Fruit fly (Drosophila melanogaster) whole organism, adult: ENCODE data around the gene CG14354.

Source experiments
- CG11617 ChIP-seq: fragments of 200-800 bp; sonication (Bioruptor generic); optimal IDR thresholded peaks from 2 replicates; lab custom pipeline; 2017; ENCODE audit warnings: mild to moderate bottlenecking, missing biosample characterization, missing genetic modification reagents, missing genetic modification characterization
- CG12768 ChIP-seq: fragments of 200-800 bp; sonication (Bioruptor generic); optimal IDR thresholded peaks from 2 replicates; lab custom pipeline; 2017; ENCODE audit warnings: missing biosample characterization, missing genetic modification characterization, mild to moderate bottlenecking, moderate library complexity, missing genetic modification reagents
- CG14711 ChIP-seq: fragments of 200-800 bp; sonication (Bioruptor generic); optimal IDR thresholded peaks from 2 replicates; lab custom pipeline; 2018; ENCODE audit warnings: missing biosample characterization, mild to moderate bottlenecking, missing genetic modification characterization, moderate library complexity
- CG1620 ChIP-seq: fragments of 200-800 bp; sonication (Bioruptor generic); optimal IDR thresholded peaks from 2 replicates; lab custom pipeline; 2016; ENCODE audit warnings: missing biosample characterization, missing genetic modification characterization
- CG33017 ChIP-seq: fragments of 200-800 bp; sonication (Bioruptor generic); optimal IDR thresholded peaks from 2 replicates; lab custom pipeline; 2018; ENCODE audit warnings: missing biosample characterization, mild to moderate bottlenecking, missing genetic modification characterization, moderate library complexity
- CG5204 ChIP-seq: fragments of 200-800 bp; sonication (Bioruptor generic); optimal IDR thresholded peaks from 2 replicates; lab custom pipeline; 2016; ENCODE audit warnings: missing biosample characterization, missing genetic modification characterization
- CG7045 ChIP-seq: fragments of 200-800 bp; sonication (Bioruptor generic); optimal IDR thresholded peaks from 2 replicates; lab custom pipeline; 2017; ENCODE audit warnings: missing biosample characterization, mild to moderate bottlenecking, missing genetic modification characterization
- CG7101 ChIP-seq: fragments of 200-800 bp; sonication (Bioruptor generic); optimal IDR thresholded peaks from 2 replicates; lab custom pipeline; 2018; ENCODE audit warnings: missing biosample characterization, mild to moderate bottlenecking, missing genetic modification characterization, moderate library complexity
- Clk ChIP-seq: fragments of 200-800 bp; sonication (Bioruptor generic); optimal IDR thresholded peaks from 2 replicates; lab custom pipeline; 2017; ENCODE audit warnings: missing biosample characterization, missing genetic modification characterization
- Crg-1 ChIP-seq: fragments of 200-800 bp; sonication (Bioruptor generic); optimal IDR thresholded peaks from 2 replicates; lab custom pipeline; 2016; ENCODE audit warnings: missing biosample characterization, missing genetic modification characterization
- Hr96 ChIP-seq: fragments of 200-800 bp; sonication (Bioruptor generic); optimal IDR thresholded peaks from 2 replicates; lab custom pipeline; 2016; ENCODE audit warnings: missing biosample characterization, missing genetic modification characterization
- Mnt ChIP-seq: fragments of 200-800 bp; sonication (Bioruptor generic); optimal IDR thresholded peaks from 2 replicates; lab custom pipeline; 2016; ENCODE audit warnings: missing biosample characterization, mild to moderate bottlenecking, missing genetic modification characterization
- bab1 ChIP-seq: fragments of 200-800 bp; sonication (Bioruptor generic); optimal IDR thresholded peaks from 3 replicates; lab custom pipeline; 2019; ENCODE audit warnings: missing biosample characterization, mild to moderate bottlenecking, missing genetic modification characterization, moderate library complexity
- cic ChIP-seq: fragments of 200-800 bp; sonication (Bioruptor generic); optimal IDR thresholded peaks from 2 replicates; lab custom pipeline; 2017; ENCODE audit warnings: missing biosample characterization, mild to moderate bottlenecking, missing genetic modification characterization, moderate library complexity
- cnc ChIP-seq, 2 experiments: fragments of >200 bp; optimal IDR thresholded peaks; 2 replicates each; lab custom pipeline; 2017
- kay ChIP-seq: fragments of 200-800 bp; sonication (Bioruptor generic); peaks from one replicate; lab custom pipeline; 2016; ENCODE audit warnings: missing biosample characterization, missing genetic modification characterization, borderline replicate concordance
- ovo ChIP-seq: fragments of 200-800 bp; sonication (Bioruptor generic); optimal IDR thresholded peaks from 2 replicates; lab custom pipeline; 2016; ENCODE audit warnings: missing biosample characterization, missing genetic modification characterization
- pad ChIP-seq: fragments of 200-800 bp; sonication (Bioruptor generic); optimal IDR thresholded peaks from 3 replicates; lab custom pipeline; 2017; ENCODE audit warnings: missing biosample characterization, missing genetic modification characterization, mild to moderate bottlenecking, moderate library complexity, missing genetic modification reagents
- tj ChIP-seq: fragments of 200-800 bp; sonication (Bioruptor generic); optimal IDR thresholded peaks from 3 replicates; lab custom pipeline; 2017; ENCODE audit warnings: missing biosample characterization, mild to moderate bottlenecking, missing genetic modification characterization, moderate library complexity
- toe ChIP-seq: fragments of 200-800 bp; sonication (Bioruptor generic); optimal IDR thresholded peaks from 2 replicates; lab custom pipeline; 2016; ENCODE audit warnings: missing biosample characterization, missing genetic modification characterization

The CG14354 gene

DNA sequence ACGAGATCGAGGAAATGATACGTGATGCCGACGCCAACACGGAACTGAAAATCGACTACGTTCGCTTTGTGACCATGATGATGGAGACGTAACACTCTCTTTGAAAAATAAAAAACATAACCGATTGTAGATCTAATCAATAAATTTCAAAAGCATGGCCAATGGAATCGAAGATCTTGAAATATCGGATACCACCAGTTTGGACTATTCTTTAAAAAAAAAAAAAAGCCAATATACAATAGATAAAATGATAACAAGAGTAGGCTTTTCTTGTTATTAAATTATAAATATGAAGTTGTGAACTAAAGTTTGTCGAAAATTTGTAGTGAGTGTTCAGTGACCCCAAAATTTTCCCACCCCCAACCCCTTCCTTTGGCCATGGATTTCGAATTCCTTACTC is 3.7 kb upstream of the CG14354 start, which contains the start of the genes Acam and CG17770:
Gene Acam (plus strand): TSS at position 301 of the 400 bp plus-strand sequence.
Gene CG17770 (plus strand): TSS at position 301 of the 400 bp plus-strand sequence.
- TF ChIP-seq Mnt (GFP tag; lab: Kevin White, UChicago), result no peak

DNA sequence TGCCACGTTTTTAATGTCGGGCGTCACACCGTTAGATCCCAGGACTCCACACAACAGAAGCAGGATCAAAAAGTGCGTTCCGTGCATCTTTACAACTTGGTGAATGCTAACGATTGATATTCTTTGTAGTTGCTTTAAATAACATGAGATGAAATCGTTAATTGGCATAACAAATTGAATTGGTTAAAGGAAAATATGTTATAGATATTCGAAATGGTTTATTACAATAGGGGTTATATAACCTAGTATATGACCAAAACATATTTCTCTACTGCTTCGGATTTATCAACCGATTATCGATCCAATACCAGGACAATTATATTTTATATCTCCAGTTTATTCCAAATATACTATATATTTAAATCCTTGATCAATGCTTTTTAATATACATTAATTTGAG is 14.3 kb downstream of the CG14354 start, which contains the start of gene Mst57Dc:
Gene Mst57Dc (minus strand): TSS at position 101 of the 400 bp plus-strand sequence.
- TF ChIP-seq CG33017 (tag; lab: Kevin White, UChicago) (no peak), CG11617 (no peak), Hr96 (no peak)

DNA sequence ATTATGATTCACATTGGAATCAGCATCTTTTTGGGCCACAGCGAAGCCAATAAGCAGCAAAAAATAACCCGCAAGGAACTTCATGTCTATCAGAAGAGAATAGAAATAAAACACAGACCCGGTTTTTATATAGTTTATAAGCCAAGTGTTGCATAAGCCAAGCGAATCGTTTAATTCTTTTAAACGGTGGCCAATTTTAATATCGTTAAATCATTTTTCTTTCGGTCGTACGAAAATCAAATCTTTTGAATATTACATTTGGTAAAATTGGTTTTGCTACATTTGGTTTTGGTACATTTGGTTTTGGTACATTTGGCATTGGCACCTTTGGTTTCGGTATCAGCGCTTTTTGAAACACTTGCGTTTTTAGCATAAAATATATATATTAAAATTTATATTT is 14.8 kb downstream of the CG14354 start, which contains the start of gene Sfp96F:
Gene Sfp96F (minus strand): TSS at position 101 of the 400 bp plus-strand sequence.
- TF ChIP-seq CG11617 (no peak), CG1620 (GFP tag; lab: Kevin White, UChicago) (no peak), Crg-1 (no peak), cic (GFP tag; lab: Kevin White, UChicago) (no peak), cnc (optimal IDR thresholded peaks at IDR 0.05; lab: Kevin White, UChicago) (no peak), Clk (no peak), toe (GFP tag; lab: Kevin White, UChicago) (no peak), pad (GFP tag; lab: Kevin White, UChicago) (no peak), CG7101 (no peak)

dm6 chr3R:25830814-25831213 is 15.5 kb downstream of the CG14354 start, which contains the start of gene Mst57Db:
TSS of gene Mst57Db (minus strand) at chr3R:25830914.
- TF ChIP-seq ovo (no peak), Mnt (GFP tag; lab: Kevin White, UChicago) (no peak), bab1 (GFP tag; lab: Kevin White, UChicago) (no peak), kay (GFP tag; lab: Kevin White, UChicago) (no peak), CG12768 (GFP tag; lab: Kevin White, UChicago) (no peak), Crg-1 (no peak), Clk (no peak), cnc (optimal IDR thresholded peaks at IDR 0.05; lab: Kevin White, UChicago) (no peak), toe (GFP tag; lab: Kevin White, UChicago) (no peak), CG7101 (no peak)

dm6 chr3R:25831799-25832280 is 16.6 kb downstream of the CG14354 start, which contains the start of the genes Mst57Da and alpha4GT2:
TSS of gene Mst57Da (minus strand) at chr3R:25831899.
TSS of gene alpha4GT2 (plus strand) at chr3R:25832230.
- no peak for TF ChIP-seq CG14711 (tag; lab: Kevin White, UChicago)
- TF ChIP-seq CG5204 (GFP tag; lab: Kevin White, UChicago), result no peak
- TF ChIP-seq cic (GFP tag; lab: Kevin White, UChicago), result no peak
- no peak for TF ChIP-seq CG1620 (GFP tag; lab: Kevin White, UChicago)
- no peak for TF ChIP-seq pad (GFP tag; lab: Kevin White, UChicago)
- TF ChIP-seq Crg-1, result no peak
- no peak for TF ChIP-seq kay (GFP tag; lab: Kevin White, UChicago)
- TF ChIP-seq Clk, result no peak
- TF ChIP-seq CG12768 (GFP tag; lab: Kevin White, UChicago), result no peak
- no peak for TF ChIP-seq cnc (optimal IDR thresholded peaks at IDR 0.05; lab: Kevin White, UChicago)
- no peak for TF ChIP-seq CG7101
- TF ChIP-seq CG33017 (tag; lab: Kevin White, UChicago), result no peak
- no peak for TF ChIP-seq tj (GFP tag; lab: Kevin White, UChicago)
- TF ChIP-seq CG11617, result no peak
- TF ChIP-seq toe (GFP tag; lab: Kevin White, UChicago), result no peak
- TF ChIP-seq ovo, result no peak
- no peak for TF ChIP-seq bab1 (GFP tag; lab: Kevin White, UChicago)
- no peak for TF ChIP-seq Mnt (GFP tag; lab: Kevin White, UChicago)
- no peak for TF ChIP-seq Hr96

DNA sequence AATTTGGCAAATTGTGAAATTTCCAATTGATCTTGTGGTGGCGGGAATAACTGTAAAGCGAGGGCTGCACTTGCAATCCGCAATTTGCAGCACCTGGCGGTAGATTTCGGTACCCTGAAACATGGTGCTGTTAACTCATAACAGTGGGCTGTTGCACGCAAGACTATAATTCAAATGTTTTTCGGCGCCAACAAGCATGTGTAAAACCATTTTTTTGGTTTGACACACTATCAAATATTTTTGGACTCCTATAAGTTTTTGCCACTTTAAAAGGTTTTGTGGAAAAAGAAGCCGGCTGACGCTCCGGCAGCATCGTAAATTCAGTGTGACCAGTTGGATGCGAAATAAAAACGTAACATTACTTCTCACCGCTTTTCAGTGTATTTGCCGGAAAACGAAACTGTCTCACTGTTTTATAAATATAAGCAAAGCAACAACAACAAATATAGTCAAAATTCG is 36.0 kb downstream of the CG14354 start, which contains the start of the genes CG14545 and CG5886:
Gene CG14545 (minus strand): TSS at position 68 of the 459 bp plus-strand sequence.
Gene CG5886 (plus strand): TSS at position 409 of the 459 bp plus-strand sequence.
- TF ChIP-seq toe (GFP tag; lab: Kevin White, UChicago) (no peak), CG11617 (no peak), Hr96 (peak; percentile 11), cnc (optimal IDR thresholded peaks at IDR 0.05; lab: Kevin White, UChicago) (no peak), ovo (peak; percentile 84), kay (GFP tag; lab: Kevin White, UChicago) (no peak), CG14711 (tag; lab: Kevin White, UChicago) (peak; percentile 14), pad (GFP tag; lab: Kevin White, UChicago) (peak; percentile 19), CG1620 (GFP tag; lab: Kevin White, UChicago) (no peak), Mnt (GFP tag; lab: Kevin White, UChicago) (no peak), Crg-1 (peak; percentile 45), bab1 (GFP tag; lab: Kevin White, UChicago) (peak; percentile 49), CG7045 (no peak)

- TF ChIP-seq CG5204 (GFP tag; lab: Kevin White, UChicago), result no peak
- peak; percentile 11 for TF ChIP-seq CG33017 (tag; lab: Kevin White, UChicago)
- peak; percentile 25 for TF ChIP-seq CG7045
Observed at dm6 chr3R:25854825-25855224, 39.5 kb downstream of the CG14354 start.
